Fruit fly (Drosophila melanogaster) whole organism, embryonic: ENCODE data around the gene Tob.

Experiments used
- Adf1 ChIP-seq: fragments of 200-800 bp; sonication (Bioruptor generic); IDR thresholded peaks from 2 replicates; pipeline ENCODE4 v1.3.6; 2022; ENCODE audit warnings: missing biosample characterization, missing genetic modification characterization
- Aef1 ChIP-seq: fragments of 200-800 bp; sonication (Bioruptor generic); IDR thresholded peaks from 3 replicates; pipeline ENCODE4 v1.3.6; 2022; ENCODE audit warnings: missing biosample characterization, missing genetic modification characterization
- Atf3 ChIP-seq: fragments of 200-800 bp; sonication (Bioruptor generic); optimal IDR thresholded peaks from 3 replicates; lab custom pipeline; 2016; ENCODE audit warnings: missing biosample characterization, missing genetic modification characterization
- C15 ChIP-seq: fragments of 200-800 bp; sonication (Bioruptor generic); IDR thresholded peaks from 3 replicates; pipeline ENCODE4 v1.3.6; 2022; ENCODE audit warnings: missing biosample characterization, missing genetic modification characterization
- CG10209 ChIP-seq: fragments of 200-800 bp; sonication (Bioruptor generic); optimal IDR thresholded peaks from 3 replicates; lab custom pipeline; 2017; ENCODE audit warnings: missing biosample characterization, mild to moderate bottlenecking, missing genetic modification characterization, missing genetic modification reagents
- CG10274 ChIP-seq: fragments of 200-800 bp; sonication (Bioruptor generic); optimal IDR thresholded peaks from 3 replicates; lab custom pipeline; 2017; ENCODE audit warnings: missing biosample characterization, mild to moderate bottlenecking, missing genetic modification characterization
- CG11696 ChIP-seq: fragments of 200-800 bp; sonication (Bioruptor generic); IDR thresholded peaks from 2 replicates; pipeline ENCODE4 v1.3.6; 2022; ENCODE audit warnings: missing biosample characterization, missing genetic modification characterization
- CG13424 ChIP-seq: fragments of 200-800 bp; sonication (Bioruptor generic); optimal IDR thresholded peaks from 2 replicates; lab custom pipeline; 2019; ENCODE audit warnings: missing biosample characterization, mild to moderate bottlenecking, missing genetic modification characterization, moderate library complexity
- CG14965 ChIP-seq: fragments of 200-800 bp; sonication (Bioruptor generic); optimal IDR thresholded peaks from 2 replicates; lab custom pipeline; 2016; ENCODE audit warnings: missing biosample characterization, missing genetic modification characterization, borderline replicate concordance
- CG15011 ChIP-seq: fragments of 200-800 bp; sonication (Bioruptor generic); optimal IDR thresholded peaks from 3 replicates; lab custom pipeline; 2018; ENCODE audit warnings: missing biosample characterization, mild to moderate bottlenecking, missing genetic modification characterization
- CG1647 ChIP-seq: fragments of 200-800 bp; sonication (Bioruptor generic); optimal IDR thresholded peaks from 3 replicates; lab custom pipeline; 2016; ENCODE audit warnings: missing biosample characterization, missing genetic modification characterization
- CG17359 ChIP-seq: fragments of 200-800 bp; sonication (Bioruptor generic); optimal IDR thresholded peaks from 3 replicates; lab custom pipeline; 2018; ENCODE audit warnings: missing biosample characterization, mild to moderate bottlenecking, missing genetic modification characterization, moderate library complexity
- CG2875 ChIP-seq: fragments of 200-800 bp; sonication (Bioruptor generic); optimal IDR thresholded peaks from 2 replicates; lab custom pipeline; 2017; ENCODE audit warnings: missing biosample characterization, mild to moderate bottlenecking, missing genetic modification characterization, missing genetic modification reagents
- CG3726 ChIP-seq: fragments of 200-800 bp; sonication (Bioruptor generic); IDR thresholded peaks from 3 replicates; pipeline ENCODE4, ENCODE4 v1.3.6; 2022; ENCODE audit warnings: missing biosample characterization, missing genetic modification characterization
- CG3838 ChIP-seq: fragments of 200-800 bp; sonication (Bioruptor generic); optimal IDR thresholded peaks from 3 replicates; lab custom pipeline; 2016; ENCODE audit warnings: missing biosample characterization, missing genetic modification characterization
- CG4617 ChIP-seq: fragments of 200-800 bp; sonication (Bioruptor generic); optimal IDR thresholded peaks from 3 replicates; lab custom pipeline; 2016; ENCODE audit warnings: missing biosample characterization, missing genetic modification characterization, borderline replicate concordance
- CG4707 ChIP-seq: fragments of 200-800 bp; sonication (Bioruptor generic); optimal IDR thresholded peaks from 2 replicates; lab custom pipeline; 2018; ENCODE audit warnings: missing biosample characterization, mild to moderate bottlenecking, missing genetic modification characterization, moderate library complexity
- CG6765 ChIP-seq: fragments of 200-800 bp; sonication (Bioruptor generic); optimal IDR thresholded peaks from 3 replicates; lab custom pipeline; 2017; ENCODE audit warnings: missing biosample characterization, mild to moderate bottlenecking, missing genetic modification characterization
- CG7745 ChIP-seq: fragments of 200-800 bp; sonication (Bioruptor generic); optimal IDR thresholded peaks from 2 replicates; lab custom pipeline; 2018; ENCODE audit warnings: missing biosample characterization, mild to moderate bottlenecking, missing genetic modification characterization, moderate library complexity
- CG7786 ChIP-seq: fragments of 200-800 bp; sonication (Bioruptor generic); optimal IDR thresholded peaks from 2 replicates; lab custom pipeline; 2016; ENCODE audit warnings: missing biosample characterization, missing genetic modification characterization
- CG8765 ChIP-seq: fragments of 200-800 bp; sonication (Bioruptor generic); IDR thresholded peaks from 2 replicates; pipeline ENCODE4 v1.3.6; 2022; ENCODE audit warnings: missing biosample characterization, missing genetic modification characterization
- CoRest ChIP-seq: fragments of 200-800 bp; sonication (Bioruptor generic); optimal IDR thresholded peaks from 3 replicates; lab custom pipeline; 2018; ENCODE audit warnings: missing biosample characterization, mild to moderate bottlenecking, missing genetic modification characterization, moderate library complexity
- CrebB ChIP-seq: fragments of 200-800 bp; sonication (Bioruptor generic); optimal IDR thresholded peaks from 3 replicates; lab custom pipeline; 2018; ENCODE audit warnings: missing biosample characterization, mild to moderate bottlenecking, missing genetic modification characterization
- D19B ChIP-seq: fragments of 200-800 bp; sonication (Bioruptor generic); optimal IDR thresholded peaks from 2 replicates; lab custom pipeline; 2017; ENCODE audit warnings: missing biosample characterization, mild to moderate bottlenecking, missing genetic modification characterization
- Dip2 ChIP-seq: fragments of 200-800 bp; sonication (Bioruptor generic); IDR thresholded peaks from 2 replicates; pipeline ENCODE4 v1.3.6; 2022; ENCODE audit warnings: missing biosample characterization, missing genetic modification characterization
- GATAe ChIP-seq: fragments of 200-800 bp; sonication (Bioruptor generic); conservative IDR thresholded peaks from 2 replicates; pipeline ENCODE4 v1.3.6; 2022; ENCODE audit warnings: missing biosample characterization, missing genetic modification characterization
- H2.0 ChIP-seq: fragments of 200-800 bp; sonication (Bioruptor generic); IDR thresholded peaks from 2 replicates; pipeline ENCODE4 v1.3.6; 2022; ENCODE audit warnings: missing biosample characterization, missing genetic modification characterization
- HLHmδ ChIP-seq: fragments of 200-800 bp; sonication (Bioruptor generic); optimal IDR thresholded peaks from 2 replicates; lab custom pipeline; 2018; ENCODE audit warnings: missing biosample characterization, mild to moderate bottlenecking, missing genetic modification characterization, moderate library complexity
- Jarid2 ChIP-seq: fragments of 200-800 bp; sonication (Bioruptor generic); optimal IDR thresholded peaks from 3 replicates; lab custom pipeline; 2017; ENCODE audit warnings: mild to moderate bottlenecking, missing biosample characterization, missing genetic modification reagents, missing genetic modification characterization
- Lhr ChIP-seq: fragments of 200-800 bp; sonication (Bioruptor generic); optimal IDR thresholded peaks from 3 replicates; lab custom pipeline; 2017; ENCODE audit warnings: mild to moderate bottlenecking, missing biosample characterization, missing genetic modification reagents, missing genetic modification characterization
- Oli ChIP-seq: fragments of 200-800 bp; sonication (Bioruptor generic); optimal IDR thresholded peaks from 2 replicates; lab custom pipeline; 2018; ENCODE audit warnings: missing biosample characterization, mild to moderate bottlenecking, missing genetic modification characterization, moderate library complexity
- Rx ChIP-seq: fragments of 200-800 bp; sonication (Bioruptor generic); IDR thresholded peaks from 2 replicates; pipeline ENCODE4 v1.3.6; 2022; ENCODE audit warnings: missing biosample characterization, missing genetic modification characterization
- Ssrp ChIP-seq: fragments of 200-800 bp; sonication (Bioruptor generic); optimal IDR thresholded peaks from 2 replicates; lab custom pipeline; 2018; ENCODE audit warnings: missing biosample characterization, mild to moderate bottlenecking, missing genetic modification characterization, moderate library complexity
- Xrp1 ChIP-seq: fragments of 200-800 bp; sonication (Bioruptor generic); IDR thresholded peaks from 2 replicates; pipeline ENCODE4 v1.3.6; 2022; ENCODE audit warnings: missing biosample characterization, missing genetic modification characterization
- al ChIP-seq: fragments of 200-800 bp; sonication (Bioruptor generic); IDR thresholded peaks from 2 replicates; pipeline ENCODE4 v1.3.6; 2022; ENCODE audit warnings: missing biosample characterization, missing genetic modification characterization
- aop ChIP-seq: fragments of 200-800 bp; sonication (Bioruptor generic); IDR thresholded peaks from 2 replicates; pipeline ENCODE4 v1.3.6; 2022; ENCODE audit warnings: missing biosample characterization, missing genetic modification characterization
- bigmax ChIP-seq: fragments of 200-800 bp; sonication (Bioruptor generic); optimal IDR thresholded peaks from 2 replicates; lab custom pipeline; 2018; ENCODE audit warnings: missing biosample characterization, mild to moderate bottlenecking, missing genetic modification characterization
- caup ChIP-seq: fragments of 200-800 bp; sonication (Bioruptor generic); optimal IDR thresholded peaks from 3 replicates; lab custom pipeline; 2017; ENCODE audit warnings: missing biosample characterization, mild to moderate bottlenecking, missing genetic modification characterization, moderate library complexity; ENCODE audit not compliant: severe bottlenecking
- chn ChIP-seq: fragments of 200-800 bp; sonication (Bioruptor generic); optimal IDR thresholded peaks from 2 replicates; lab custom pipeline; 2016; ENCODE audit warnings: missing biosample characterization, missing genetic modification characterization
- esg ChIP-seq: fragments of 200-800 bp; sonication (Bioruptor generic); conservative IDR thresholded peaks from 2 replicates; pipeline ENCODE4 v1.3.6; 2022; ENCODE audit warnings: missing biosample characterization, missing genetic modification characterization
- gsb-n ChIP-seq: fragments of 200-800 bp; sonication (Bioruptor generic); optimal IDR thresholded peaks from 3 replicates; lab custom pipeline; 2018; ENCODE audit warnings: missing biosample characterization, mild to moderate bottlenecking, missing genetic modification characterization
- hbn ChIP-seq: fragments of 200-800 bp; sonication (Bioruptor generic); IDR thresholded peaks from 2 replicates; pipeline ENCODE4 v1.3.6; 2022; ENCODE audit warnings: missing biosample characterization, missing genetic modification characterization; ENCODE audit not compliant: partially characterized antibody
- knrl ChIP-seq: fragments of 200-800 bp; sonication (Bioruptor generic); IDR thresholded peaks from 3 replicates; pipeline ENCODE4 v1.3.6; 2022; ENCODE audit warnings: missing biosample characterization, missing genetic modification characterization; ENCODE audit not compliant: partially characterized antibody
- odd ChIP-seq: fragments of 200-800 bp; sonication (Bioruptor generic); optimal IDR thresholded peaks from 2 replicates; lab custom pipeline; 2017; ENCODE audit warnings: missing biosample characterization, mild to moderate bottlenecking, missing genetic modification characterization
- sd ChIP-seq: fragments of 200-800 bp; sonication (Bioruptor generic); optimal IDR thresholded peaks from 3 replicates; lab custom pipeline; 2018; ENCODE audit warnings: missing biosample characterization, mild to moderate bottlenecking, missing genetic modification characterization, moderate library complexity
- sisA ChIP-seq: fragments of 200-800 bp; sonication (Bioruptor generic); IDR thresholded peaks from 2 replicates; pipeline ENCODE4 v1.3.6; 2022; ENCODE audit warnings: missing biosample characterization, missing genetic modification characterization
- sna ChIP-seq: fragments of 200-800 bp; sonication (Bioruptor generic); IDR thresholded peaks from 2 replicates; pipeline ENCODE4 v1.3.6; 2022; ENCODE audit warnings: missing biosample characterization, missing genetic modification characterization; ENCODE audit not compliant: partially characterized antibody
- so ChIP-seq: fragments of 200-800 bp; sonication (Bioruptor generic); IDR thresholded peaks from 3 replicates; pipeline ENCODE4 v1.3.6; 2022; ENCODE audit warnings: missing biosample characterization, missing genetic modification characterization
- unc-4 ChIP-seq: fragments of 200-800 bp; sonication (Bioruptor generic); IDR thresholded peaks from 2 replicates; pipeline ENCODE4 v1.3.6; 2022; ENCODE audit warnings: missing biosample characterization, missing genetic modification characterization; ENCODE audit not compliant: partially characterized antibody
- usp ChIP-seq: fragments of >200 bp; optimal IDR thresholded peaks from 2 replicates; lab custom pipeline; 2017; ENCODE audit warnings: missing biosample characterization, missing genetic modification characterization

Tob gene

dm6 chrX:16140603-16141002 lies 49.3 kb upstream of the Tob start (continued):
- TF ChIP-seq CG13424 (tag; lab: Kevin White, UChicago) = peak; percentile 80
- no peak for TF ChIP-seq Dip2
- peak; percentile 28; the same call in 1 of the 3 replicates for TF ChIP-seq Aef1 (GFP tag; lab: Robert Waterston, UW)
- TF ChIP-seq gsb-n (tag; lab: Kevin White, UChicago) = peak; percentile 60
- TF ChIP-seq H2.0 = no peak
- peak; percentile 73 for TF ChIP-seq CG10209 (GFP tag; lab: Kevin White, UChicago)
- TF ChIP-seq CG10274 (GFP tag; lab: Kevin White, UChicago) = peak; percentile 5
- TF ChIP-seq esg (GFP tag; lab: Robert Waterston, UW) = no peak; the same call in 1 of the 2 replicates
- peak; percentile 47 for TF ChIP-seq chn (GFP tag; lab: Kevin White, UChicago)
- TF ChIP-seq odd (GFP tag; lab: Kevin White, UChicago) = peak; percentile 66
- TF ChIP-seq CG14965 (GFP tag; lab: Kevin White, UChicago) = no peak
- no peak for TF ChIP-seq usp
- TF ChIP-seq GATAe (GFP tag; lab: Robert Waterston, UW) = no peak
- peak; percentile 37 for TF ChIP-seq CG17359
- TF ChIP-seq al (GFP tag; lab: Robert Waterston, UW) = no peak
- no peak for TF ChIP-seq hbn
- peak; percentile 66 for TF ChIP-seq Xrp1 (GFP tag; lab: Robert Waterston, UW)
- peak; percentile 32; the same call in 1 of the 3 replicates for TF ChIP-seq so (GFP tag; lab: Robert Waterston, UW)
- TF ChIP-seq CG3838 = no peak
- peak; percentile 9 for TF ChIP-seq D19B (GFP tag; lab: Kevin White, UChicago)
- TF ChIP-seq CG7745 (tag; lab: Kevin White, UChicago) = no peak
- peak; percentile 75 for TF ChIP-seq CG11696 (GFP tag; lab: Robert Waterston, UW)
- no peak for TF ChIP-seq CG4617 (GFP tag; lab: Kevin White, UChicago)
- TF ChIP-seq CG15011 = peak; percentile 22
- TF ChIP-seq CG2875 (GFP tag; lab: Kevin White, UChicago) = peak; percentile 64
- peak; percentile 9 for TF ChIP-seq sd (tag; lab: Kevin White, UChicago)
- peak; percentile 44 for TF ChIP-seq sisA (GFP tag; lab: Robert Waterston, UW)
- peak; percentile 26 for TF ChIP-seq caup (GFP tag; lab: Kevin White, UChicago)
- no peak for TF ChIP-seq HLHmδ (GFP tag; lab: Kevin White, UChicago)
- TF ChIP-seq bigmax = no peak
- TF ChIP-seq Ssrp (tag; lab: Kevin White, UChicago) = peak; percentile 70
- TF ChIP-seq C15 = no peak
- TF ChIP-seq Adf1 (GFP tag; lab: Robert Waterston, UW) = no peak
- no peak for TF ChIP-seq knrl (GFP tag; lab: Robert Waterston, UW)
- TF ChIP-seq CG1647 (GFP tag; lab: Kevin White, UChicago) = no peak
- peak; percentile 34 for TF ChIP-seq CG6765 (GFP tag; lab: Kevin White, UChicago)
- TF ChIP-seq CrebB = no peak
- peak; percentile 86 for TF ChIP-seq Oli (tag; lab: Kevin White, UChicago)
- no peak for TF ChIP-seq aop
- no peak for TF ChIP-seq CG7786 (GFP tag; lab: Kevin White, UChicago)
- no peak for TF ChIP-seq Rx (GFP tag; lab: Robert Waterston, UW)
- TF ChIP-seq sna (GFP tag; lab: Robert Waterston, UW) = no peak
- TF ChIP-seq Jarid2 = peak; percentile 36
- TF ChIP-seq Atf3 (GFP tag; lab: Kevin White, UChicago) = no peak
- no peak for TF ChIP-seq CG4707
- TF ChIP-seq CoRest (tag; lab: Kevin White, UChicago) = peak; percentile 87
- TF ChIP-seq Lhr (GFP tag; lab: Kevin White, UChicago) = peak; percentile 39
- TF ChIP-seq unc-4 = no peak
- TF ChIP-seq CG8765 (GFP tag; lab: Robert Waterston, UW) = no peak
- TF ChIP-seq CG3726 (GFP tag; lab: Robert Waterston, UW) = 0 out of 3 replicates have a peak, but pooled peaks have one; percentile 21
